Fruit fly (Drosophila melanogaster): ENCODE data around the gene Ctl2.

Ctl2 gene

DNA sequence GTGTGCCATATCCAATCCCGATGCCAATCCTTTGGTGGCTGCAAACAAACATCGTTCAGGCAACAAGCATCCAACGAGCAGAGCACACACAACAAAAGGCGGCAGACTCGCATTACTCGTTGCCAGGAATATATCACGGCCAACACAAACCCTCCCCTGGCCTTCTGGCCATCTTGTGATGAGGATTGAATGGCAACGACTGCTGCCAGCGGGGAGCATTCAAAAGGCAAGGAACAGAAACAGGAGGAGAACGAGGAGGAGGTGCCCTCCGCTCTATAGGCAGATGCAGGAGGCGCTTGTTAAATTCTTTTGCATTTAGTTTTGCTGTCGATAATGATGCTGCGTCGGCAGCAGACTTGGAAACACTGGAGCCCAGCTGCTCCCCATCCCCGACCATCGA is 27.6 kb upstream of the Ctl2 start:
- no peak for TF ChIP-seq CG8301 (tag; optimal IDR thresholded peaks at IDR 0.05)
- no peak for TF ChIP-seq CG15710 (tag; optimal IDR thresholded peaks at IDR 0.05)
- TF ChIP-seq CG4496 (GFP tag; IDR thresholded peaks at IDR 0.05): peak; percentile 19; the same call in 1 of the 3 replicates
- TF ChIP-seq EcR (GFP tag; optimal IDR thresholded peaks at IDR 0.05): peak; percentile 51
- TF ChIP-seq CG13204 (GFP tag; optimal IDR thresholded peaks at IDR 0.05): peak; percentile 42

DNA sequence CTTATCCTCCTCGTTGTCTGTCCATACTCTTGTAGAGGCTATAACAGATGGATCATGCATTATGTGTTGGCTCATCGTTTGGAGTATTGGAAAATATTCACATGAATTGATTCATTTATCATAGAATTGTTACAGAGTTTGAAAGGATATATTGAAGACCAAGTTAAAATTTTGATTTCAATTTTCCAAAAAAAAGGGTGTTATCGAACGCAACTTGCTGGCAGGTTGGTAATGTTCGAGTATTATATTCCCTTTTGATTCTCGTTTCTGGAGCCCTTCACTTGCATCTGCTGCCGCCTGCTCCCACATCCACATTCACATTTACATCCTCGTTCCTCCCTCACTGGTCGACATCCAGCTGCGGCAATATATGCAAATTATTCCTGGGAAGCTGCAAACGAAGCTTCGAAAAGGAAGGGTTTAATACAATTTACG is 27.1 kb upstream of the Ctl2 start:
- TF ChIP-seq rn (GFP tag; IDR thresholded peaks at IDR 0.05): 0 out of 2 replicates have a peak, but pooled peaks have one; percentile 23
- TF ChIP-seq D1 (tag; optimal IDR thresholded peaks at IDR 0.05): no peak
- peak; percentile 87 for TF ChIP-seq CG8159 (tag; optimal IDR thresholded peaks at IDR 0.05)
- no peak for TF ChIP-seq CG14655 (GFP tag; optimal IDR thresholded peaks at IDR 0.05)
- no peak for TF ChIP-seq CG32121 (GFP tag; IDR thresholded peaks at IDR 0.05)
- TF ChIP-seq CG9948 (tag; optimal IDR thresholded peaks at IDR 0.05): peak; percentile 78
- TF ChIP-seq Ets98B (GFP tag; IDR thresholded peaks at IDR 0.05): peak; percentile 48
- TF ChIP-seq Snoo (tag; optimal IDR thresholded peaks at IDR 0.05): no peak
- 0 out of 3 replicates have a peak, but pooled peaks have one; percentile 39 for TF ChIP-seq fd96Ca (GFP tag; IDR thresholded peaks at IDR 0.05)
- TF ChIP-seq CG12605 (GFP tag; IDR thresholded peaks at IDR 0.05): peak; percentile 34; the same call in 1 of the 2 replicates
- TF ChIP-seq CG15710 (tag; optimal IDR thresholded peaks at IDR 0.05): peak; percentile 90
- TF ChIP-seq gl (tag; optimal IDR thresholded peaks at IDR 0.05): peak; percentile 71
- TF ChIP-seq CG4496 (GFP tag; IDR thresholded peaks at IDR 0.05): peak; percentile 75
- peak; percentile 83 for TF ChIP-seq CG17806 (tag; optimal IDR thresholded peaks at IDR 0.05)
- TF ChIP-seq CG8301 (tag; optimal IDR thresholded peaks at IDR 0.05): no peak
- TF ChIP-seq Pif1B (GFP tag; optimal IDR thresholded peaks at IDR 0.05): no peak
- TF ChIP-seq CG13204 (GFP tag; optimal IDR thresholded peaks at IDR 0.05): no peak
- TF ChIP-seq CG10348 (GFP tag; IDR thresholded peaks at IDR 0.05): no peak
- no peak for TF ChIP-seq EcR (GFP tag; optimal IDR thresholded peaks at IDR 0.05)
- peak; percentile 86 for TF ChIP-seq CG34367 (tag; optimal IDR thresholded peaks at IDR 0.05)

DNA sequence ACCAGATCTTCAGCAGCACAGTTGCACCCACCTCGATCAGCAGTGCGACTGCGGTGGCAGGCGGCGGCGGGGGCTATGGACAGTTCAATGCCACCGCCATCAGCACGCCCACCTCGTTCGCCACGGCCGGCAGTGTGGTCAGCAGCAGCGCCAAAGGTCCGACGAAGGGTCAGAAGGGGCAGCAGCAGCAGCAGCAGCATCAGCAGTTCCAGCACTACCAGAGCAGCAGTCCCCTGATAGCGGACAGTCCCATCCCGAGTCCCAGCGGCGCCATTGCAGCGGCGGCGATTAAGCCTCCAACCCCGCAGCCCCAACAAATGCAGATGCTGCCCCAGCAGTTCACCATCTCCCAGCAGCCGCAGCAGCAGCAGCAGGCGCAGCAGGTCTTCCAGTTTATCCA is 25.1 kb upstream of the Ctl2 start:
- TF ChIP-seq CG8159 (tag; optimal IDR thresholded peaks at IDR 0.05) (no peak), CG17806 (tag; optimal IDR thresholded peaks at IDR 0.05) (no peak), D1 (tag; optimal IDR thresholded peaks at IDR 0.05) (no peak), fd96Ca (GFP tag; IDR thresholded peaks at IDR 0.05) (no peak), Pif1B (GFP tag; optimal IDR thresholded peaks at IDR 0.05) (no peak), Pif1A (GFP tag; optimal IDR thresholded peaks at IDR 0.05) (no peak), CG4496 (GFP tag; IDR thresholded peaks at IDR 0.05) (no peak), EcR (GFP tag; optimal IDR thresholded peaks at IDR 0.05) (no peak), rn (GFP tag; IDR thresholded peaks at IDR 0.05) (no peak), gl (tag; optimal IDR thresholded peaks at IDR 0.05) (no peak), CG32121 (GFP tag; IDR thresholded peaks at IDR 0.05) (no peak), CG14655 (GFP tag; optimal IDR thresholded peaks at IDR 0.05) (no peak), CG34367 (tag; optimal IDR thresholded peaks at IDR 0.05) (no peak), CG9948 (tag; optimal IDR thresholded peaks at IDR 0.05) (no peak)

DNA sequence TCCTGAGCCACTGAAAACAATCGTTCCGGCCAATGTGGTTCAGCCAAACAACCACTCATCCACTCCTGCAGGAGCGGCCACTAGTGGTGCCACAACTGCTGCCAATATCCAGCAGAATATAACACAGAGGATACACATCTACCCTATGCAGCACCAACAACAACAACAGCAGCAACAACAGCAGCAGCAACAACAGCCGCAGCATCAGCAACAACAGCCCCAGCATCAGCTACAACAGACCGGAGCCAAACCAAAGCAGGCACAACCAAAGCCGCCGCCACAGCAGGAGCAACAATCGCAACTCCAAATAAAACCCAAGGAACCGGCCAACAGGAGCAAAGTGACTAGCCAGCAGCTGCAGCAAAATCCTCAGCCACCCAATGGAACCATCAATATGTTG is 19.9 kb upstream of the Ctl2 start:
- no peak for TF ChIP-seq fd96Ca (GFP tag; IDR thresholded peaks at IDR 0.05)
- TF ChIP-seq D1 (tag; optimal IDR thresholded peaks at IDR 0.05): no peak
- no peak for TF ChIP-seq CG17806 (tag; optimal IDR thresholded peaks at IDR 0.05)
- no peak for TF ChIP-seq CG12605 (GFP tag; IDR thresholded peaks at IDR 0.05)
- no peak for TF ChIP-seq gl (tag; optimal IDR thresholded peaks at IDR 0.05)
- no peak for TF ChIP-seq CG34367 (tag; optimal IDR thresholded peaks at IDR 0.05)

DNA sequence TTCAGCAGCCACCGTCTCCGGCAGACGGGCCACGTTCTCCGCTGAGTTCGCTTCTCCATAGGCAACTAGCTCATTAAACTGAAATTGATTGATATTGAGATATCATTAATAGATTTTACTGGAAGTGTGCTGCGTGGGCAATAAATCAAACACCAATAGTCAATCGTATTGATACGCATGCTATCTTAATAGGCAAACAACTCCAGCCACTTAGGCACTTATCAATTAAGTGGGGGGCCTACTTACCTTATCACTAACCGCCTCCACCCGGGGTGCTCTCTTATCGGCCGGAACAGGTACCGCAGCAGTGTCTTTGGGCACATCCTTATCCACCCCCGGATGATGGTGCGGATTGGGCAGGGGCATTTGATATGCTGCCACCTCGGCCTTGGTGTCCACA is 11.4 kb upstream of the Ctl2 start:
- TF ChIP-seq gl (tag; optimal IDR thresholded peaks at IDR 0.05) (no peak), CG34367 (tag; optimal IDR thresholded peaks at IDR 0.05) (no peak), Pif1B (GFP tag; optimal IDR thresholded peaks at IDR 0.05) (no peak), Snoo (tag; optimal IDR thresholded peaks at IDR 0.05) (no peak), D1 (tag; optimal IDR thresholded peaks at IDR 0.05) (no peak), EcR (GFP tag; optimal IDR thresholded peaks at IDR 0.05) (no peak), CG12605 (GFP tag; IDR thresholded peaks at IDR 0.05) (no peak), fd96Ca (GFP tag; IDR thresholded peaks at IDR 0.05) (no peak), rn (GFP tag; IDR thresholded peaks at IDR 0.05) (no peak), CG9948 (tag; optimal IDR thresholded peaks at IDR 0.05) (no peak), CG17806 (tag; optimal IDR thresholded peaks at IDR 0.05) (no peak), CG32121 (GFP tag; IDR thresholded peaks at IDR 0.05) (no peak)

DNA sequence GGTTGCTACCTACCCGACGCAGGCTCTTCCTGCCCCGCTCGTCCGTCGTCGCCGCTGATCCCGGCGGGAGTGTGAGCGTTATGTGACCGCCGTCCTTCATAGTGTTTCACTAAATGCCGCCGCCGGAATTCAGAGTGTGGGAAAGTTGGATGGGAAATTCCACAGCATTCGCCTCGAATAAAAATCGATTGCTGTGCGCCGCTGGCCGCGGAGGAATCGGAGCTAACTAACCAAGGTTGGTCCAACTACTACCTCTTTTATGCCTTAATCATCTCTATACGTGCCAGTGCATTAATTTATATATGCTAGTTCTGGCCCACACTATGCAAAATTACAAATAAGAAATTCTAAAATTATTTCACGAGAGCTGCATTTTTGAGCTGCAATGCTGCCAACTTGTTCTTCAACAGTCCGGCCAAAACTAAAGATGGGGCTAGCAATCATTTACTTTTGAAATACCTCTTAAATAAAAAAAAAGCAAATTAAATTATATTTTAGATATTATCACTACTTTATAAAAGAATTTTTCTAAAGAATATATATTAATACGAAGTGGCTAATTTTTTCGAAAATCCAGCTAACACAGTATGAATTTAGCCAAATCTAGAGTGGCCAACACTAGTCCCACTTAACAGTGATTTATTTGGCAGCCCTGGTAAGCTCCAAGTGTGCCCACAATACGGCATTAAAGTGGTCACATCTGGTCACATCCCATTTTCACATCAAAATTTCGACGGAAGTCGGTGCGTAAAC is 10.6 kb upstream of the Ctl2 start, which contains the start of the genes alpha-Man-Ib and Pdhb:
Gene alpha-Man-Ib (minus strand): TSS at position 425 of the 753 bp plus-strand sequence.
Gene Pdhb (plus strand): TSS at position 674 of the 753 bp plus-strand sequence.
- TF ChIP-seq D1 (tag; optimal IDR thresholded peaks at IDR 0.05) (no peak), CG15710 (tag; optimal IDR thresholded peaks at IDR 0.05) (peak; percentile 69), CG17806 (tag; optimal IDR thresholded peaks at IDR 0.05) (peak; percentile 55), Snoo (tag; optimal IDR thresholded peaks at IDR 0.05) (peak; percentile 55), CG4496 (GFP tag; IDR thresholded peaks at IDR 0.05) (0 out of 3 replicates have a peak, but pooled peaks have one; percentile 62), Ets98B (GFP tag; IDR thresholded peaks at IDR 0.05) (peak; percentile 29; the same call in 1 of the 2 replicates), Pif1A (GFP tag; optimal IDR thresholded peaks at IDR 0.05) (no peak), CG34367 (tag; optimal IDR thresholded peaks at IDR 0.05) (no peak), gl (tag; optimal IDR thresholded peaks at IDR 0.05) (no peak), CG12605 (GFP tag; IDR thresholded peaks at IDR 0.05) (peak; percentile 13; the same call in 1 of the 2 replicates), CG8159 (tag; optimal IDR thresholded peaks at IDR 0.05) (no peak), fd96Ca (GFP tag; IDR thresholded peaks at IDR 0.05) (no peak; the same call in 1 of the 3 replicates), Pif1B (GFP tag; optimal IDR thresholded peaks at IDR 0.05) (no peak), CG8301 (tag; optimal IDR thresholded peaks at IDR 0.05) (no peak), CG13204 (GFP tag; optimal IDR thresholded peaks at IDR 0.05) (no peak), CG14655 (GFP tag; optimal IDR thresholded peaks at IDR 0.05) (no peak), rn (GFP tag; IDR thresholded peaks at IDR 0.05) (peak; percentile 61), CG10348 (GFP tag; IDR thresholded peaks at IDR 0.05) (peak; percentile 47; the same call in 1 of the 2 replicates), EcR (GFP tag; optimal IDR thresholded peaks at IDR 0.05) (no peak), CG32121 (GFP tag; IDR thresholded peaks at IDR 0.05) (no peak; the same call in 1 of the 2 replicates), CG9948 (tag; optimal IDR thresholded peaks at IDR 0.05) (no peak)
